Fruit fly (Drosophila melanogaster): ENCODE measurements around the gene CG11226.

Gene CG11226

DNA sequence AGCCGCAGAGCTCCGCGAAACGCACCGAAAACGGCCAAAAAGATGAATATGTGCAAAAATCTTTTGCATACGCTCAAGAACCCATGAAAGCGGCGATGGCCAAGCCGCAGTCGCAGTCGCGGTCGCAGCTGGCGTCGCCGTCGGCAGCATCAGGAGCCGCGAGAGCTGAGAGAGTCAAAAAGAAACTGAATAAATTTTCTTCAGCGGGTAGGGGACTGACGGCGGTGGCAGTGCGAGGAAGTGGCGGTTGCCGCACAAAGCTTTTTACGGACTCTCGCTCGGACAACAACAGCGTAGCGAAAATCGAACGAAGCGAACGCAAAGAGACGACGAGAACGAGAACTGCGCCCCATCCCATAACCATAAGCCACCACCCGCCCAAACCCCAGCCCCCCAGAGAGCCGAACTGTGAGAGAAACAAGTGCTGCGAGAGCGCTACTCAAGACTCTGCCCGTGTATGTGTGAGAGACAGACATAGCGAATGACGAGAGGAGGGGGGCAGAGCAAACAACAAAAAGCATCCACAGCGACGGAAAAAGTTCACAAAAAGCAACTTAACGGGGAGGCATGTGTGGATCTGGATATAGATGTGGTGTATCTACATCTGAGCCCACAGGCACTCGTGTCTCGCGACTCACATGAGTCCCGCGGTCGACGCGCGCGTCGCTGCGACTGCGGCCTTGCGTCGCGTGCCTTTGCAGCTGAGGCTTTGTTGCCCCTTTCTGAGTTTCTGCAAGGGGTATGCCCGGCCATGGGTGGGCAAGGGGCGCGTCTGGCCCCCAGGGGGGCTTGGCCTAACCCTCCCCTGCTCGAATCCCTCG, 1.5 kb upstream of the CG11226 start, which contains the start of gene jim:
Gene jim (minus strand): TSS at position 51 of the 821 bp plus-strand sequence.
- TF ChIP-seq EcR (GFP tag; optimal IDR thresholded peaks at IDR 0.05) (peak in 1 of 2 experiments; percentile 43), usp (GFP tag; optimal IDR thresholded peaks at IDR 0.05) (no peak), Dll (optimal IDR thresholded peaks at IDR 0.05) (peak; percentile 99), CG8478 (optimal IDR thresholded peaks at IDR 0.05) (no peak), psq (optimal IDR thresholded peaks at IDR 0.05) (no peak), pan (optimal IDR thresholded peaks at IDR 0.05) (no peak)

DNA sequence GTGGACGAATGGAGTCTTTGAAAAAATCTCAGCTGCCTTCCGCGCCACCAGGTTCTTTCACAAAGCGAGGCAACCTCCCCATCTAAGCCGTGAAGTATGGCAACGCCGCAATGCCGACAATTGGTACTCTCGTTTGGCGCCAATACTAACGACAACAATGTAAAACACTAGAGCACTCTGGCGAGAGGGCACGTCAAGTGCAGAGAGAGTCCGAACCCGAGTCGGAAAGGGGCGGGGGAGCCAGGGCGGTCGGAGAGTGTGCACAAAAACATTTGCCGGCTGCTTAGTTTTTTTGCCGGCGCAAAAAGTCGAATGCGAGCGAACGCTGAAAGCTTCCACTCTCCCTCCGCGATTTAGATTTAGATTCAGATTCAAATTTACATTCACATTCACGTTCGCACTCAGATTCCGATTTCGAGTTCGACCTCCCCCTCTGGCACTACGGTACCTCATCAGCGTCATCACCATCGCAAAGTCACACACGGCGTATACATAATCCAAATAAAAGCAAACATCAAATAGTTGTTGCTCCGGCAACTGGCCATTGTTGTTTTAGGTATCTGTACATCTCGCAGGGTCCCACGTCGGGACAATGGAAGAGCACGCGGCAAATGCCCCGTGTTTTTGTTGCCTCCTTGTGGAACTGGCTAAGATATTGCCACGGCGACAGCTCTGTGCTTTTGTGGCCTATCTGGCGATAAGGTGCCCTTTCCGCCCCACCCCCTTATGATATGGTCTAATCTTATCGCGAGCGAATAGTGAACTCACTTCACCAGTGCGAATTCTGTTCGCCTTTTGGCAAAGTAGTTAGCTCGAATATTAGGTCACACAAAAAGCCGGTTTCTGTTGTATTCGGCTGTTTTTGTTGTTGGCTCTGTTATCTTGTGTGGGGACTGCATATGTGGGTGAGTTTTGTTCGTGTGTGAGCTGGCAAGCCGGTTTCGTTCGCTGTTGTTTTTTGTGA, 1.1 kb downstream of the CG11226 start:
- no peak for TF ChIP-seq Dll (optimal IDR thresholded peaks at IDR 0.05)
- peak in 1 of 2 experiments; percentile 34 for TF ChIP-seq EcR (GFP tag; optimal IDR thresholded peaks at IDR 0.05)
- TF ChIP-seq psq (optimal IDR thresholded peaks at IDR 0.05) = no peak

DNA sequence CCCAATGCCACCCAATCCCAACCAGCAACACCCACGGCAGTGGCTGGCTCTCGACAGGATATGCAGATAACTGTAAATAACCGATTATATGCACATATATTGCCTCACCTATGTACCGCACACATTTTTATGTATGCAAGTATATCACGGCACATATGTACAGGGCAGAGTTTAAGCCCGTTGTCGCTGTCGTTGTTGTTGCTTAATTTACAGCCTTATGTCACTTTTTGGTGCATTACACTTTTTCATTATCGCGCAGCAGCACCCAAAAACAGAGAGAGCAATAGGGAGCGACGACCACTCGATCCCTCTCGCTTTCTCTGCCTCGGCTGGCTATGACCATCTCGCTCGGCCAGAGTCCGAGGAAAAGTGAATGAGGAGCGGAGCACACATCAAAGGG, 2.4 kb downstream of the CG11226 start:
- TF ChIP-seq pan (optimal IDR thresholded peaks at IDR 0.05) = no peak
- no peak for TF ChIP-seq psq (optimal IDR thresholded peaks at IDR 0.05)
- TF ChIP-seq Dll (optimal IDR thresholded peaks at IDR 0.05) = no peak

DNA sequence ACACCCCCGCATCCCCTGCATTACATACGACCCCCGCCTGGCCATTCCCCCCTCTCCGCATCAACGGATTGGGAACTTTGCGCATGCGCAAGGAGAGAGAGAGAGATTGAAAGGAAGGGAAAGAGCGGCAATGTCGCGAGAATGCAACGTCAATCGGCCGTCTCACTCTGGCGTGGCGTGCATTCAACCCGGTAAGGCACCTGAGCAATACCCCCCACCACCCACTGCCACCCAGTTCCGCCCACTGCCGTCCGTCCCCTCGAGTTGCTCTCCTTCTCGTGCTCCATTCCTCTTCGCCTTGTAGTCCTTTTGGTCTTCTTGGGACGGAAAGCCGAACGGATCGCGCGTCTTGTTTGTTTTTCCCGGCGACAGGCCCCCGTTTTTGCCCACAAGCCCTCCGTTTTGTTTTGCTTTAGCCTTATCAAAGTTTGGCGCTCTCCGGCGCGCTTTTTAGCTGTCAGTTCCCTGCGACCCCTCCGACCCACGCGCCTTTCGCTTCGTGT, 2.9 kb downstream of the CG11226 start:
- TF ChIP-seq usp (GFP tag; optimal IDR thresholded peaks at IDR 0.05) = no peak
- TF ChIP-seq Dll (optimal IDR thresholded peaks at IDR 0.05) = peak; percentile 95
- TF ChIP-seq psq (optimal IDR thresholded peaks at IDR 0.05) = no peak
- peak; percentile 93 to 94 for TF ChIP-seq EcR (GFP tag; optimal IDR thresholded peaks at IDR 0.05)

DNA sequence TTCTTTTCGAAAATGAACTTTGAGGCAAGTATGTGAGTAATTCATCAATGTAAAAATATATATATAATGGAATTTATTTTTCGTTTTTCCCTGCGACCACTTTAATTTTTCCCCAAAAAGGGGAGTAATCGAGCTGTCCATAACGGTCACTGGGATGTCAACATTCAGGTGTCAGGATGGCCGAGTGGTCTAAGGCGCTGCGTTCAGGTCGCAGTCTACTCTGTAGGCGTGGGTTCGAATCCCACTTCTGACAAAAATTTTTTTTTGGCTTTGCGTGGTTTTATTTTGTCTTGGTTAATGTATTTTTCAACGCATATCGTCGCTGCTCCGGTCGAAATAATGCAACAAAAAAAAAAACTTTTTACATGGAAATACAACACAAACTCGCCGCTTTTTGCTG, 6.2 kb downstream of the CG11226 start:
- TF ChIP-seq usp (GFP tag; optimal IDR thresholded peaks at IDR 0.05) (no peak), pan (optimal IDR thresholded peaks at IDR 0.05) (no peak), Dll (optimal IDR thresholded peaks at IDR 0.05) (no peak), EcR (GFP tag; optimal IDR thresholded peaks at IDR 0.05) (no peak), psq (optimal IDR thresholded peaks at IDR 0.05) (no peak), CG8478 (optimal IDR thresholded peaks at IDR 0.05) (no peak)

DNA sequence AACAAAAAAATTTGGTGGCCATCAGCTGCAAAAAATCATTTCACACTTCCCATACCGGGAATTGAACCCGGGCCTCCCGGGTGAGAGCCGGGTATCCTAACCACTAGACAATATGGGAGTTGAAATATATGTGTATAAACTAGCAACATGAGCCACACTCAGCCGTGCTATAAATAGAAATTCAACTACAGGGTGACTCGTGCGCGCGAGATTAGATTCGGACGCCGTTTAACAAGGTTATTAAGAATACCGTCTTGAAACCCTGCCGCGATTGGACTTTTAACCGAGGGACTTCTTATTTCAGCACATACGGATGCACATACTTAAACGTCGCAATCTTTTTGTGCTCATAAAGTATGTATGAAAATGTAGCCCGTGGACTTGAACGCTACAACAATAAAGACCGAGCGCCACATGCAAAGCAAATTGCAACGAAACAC, 10.8 kb downstream of the CG11226 start:
- TF ChIP-seq Dll (optimal IDR thresholded peaks at IDR 0.05) (no peak), usp (GFP tag; optimal IDR thresholded peaks at IDR 0.05) (no peak), psq (optimal IDR thresholded peaks at IDR 0.05) (no peak), CG8478 (optimal IDR thresholded peaks at IDR 0.05) (no peak), EcR (GFP tag; optimal IDR thresholded peaks at IDR 0.05) (no peak), pan (optimal IDR thresholded peaks at IDR 0.05) (no peak)

DNA sequence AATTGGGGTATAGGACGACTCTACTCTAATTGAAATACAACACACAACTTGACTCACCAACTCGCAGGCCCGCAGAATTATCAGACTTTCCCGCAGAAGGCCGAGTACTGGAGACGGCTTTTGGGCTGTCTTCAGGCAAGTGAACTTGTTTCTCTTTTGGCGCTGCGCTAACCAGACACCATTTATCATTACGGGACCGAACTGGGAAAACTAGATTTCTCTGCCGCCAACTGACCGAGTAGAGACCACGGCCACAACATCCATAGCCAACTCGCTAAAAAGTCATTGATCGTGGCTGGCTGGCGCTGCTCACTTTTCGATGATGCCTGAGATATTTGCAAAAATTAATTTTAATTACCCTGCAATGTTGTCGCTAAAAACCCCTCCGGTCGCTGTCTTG, 12.1 kb downstream of the CG11226 start:
- TF ChIP-seq EcR (GFP tag; optimal IDR thresholded peaks at IDR 0.05) (no peak), pan (optimal IDR thresholded peaks at IDR 0.05) (no peak), Dll (optimal IDR thresholded peaks at IDR 0.05) (no peak), usp (GFP tag; optimal IDR thresholded peaks at IDR 0.05) (no peak), psq (optimal IDR thresholded peaks at IDR 0.05) (no peak), CG8478 (optimal IDR thresholded peaks at IDR 0.05) (no peak)

DNA sequence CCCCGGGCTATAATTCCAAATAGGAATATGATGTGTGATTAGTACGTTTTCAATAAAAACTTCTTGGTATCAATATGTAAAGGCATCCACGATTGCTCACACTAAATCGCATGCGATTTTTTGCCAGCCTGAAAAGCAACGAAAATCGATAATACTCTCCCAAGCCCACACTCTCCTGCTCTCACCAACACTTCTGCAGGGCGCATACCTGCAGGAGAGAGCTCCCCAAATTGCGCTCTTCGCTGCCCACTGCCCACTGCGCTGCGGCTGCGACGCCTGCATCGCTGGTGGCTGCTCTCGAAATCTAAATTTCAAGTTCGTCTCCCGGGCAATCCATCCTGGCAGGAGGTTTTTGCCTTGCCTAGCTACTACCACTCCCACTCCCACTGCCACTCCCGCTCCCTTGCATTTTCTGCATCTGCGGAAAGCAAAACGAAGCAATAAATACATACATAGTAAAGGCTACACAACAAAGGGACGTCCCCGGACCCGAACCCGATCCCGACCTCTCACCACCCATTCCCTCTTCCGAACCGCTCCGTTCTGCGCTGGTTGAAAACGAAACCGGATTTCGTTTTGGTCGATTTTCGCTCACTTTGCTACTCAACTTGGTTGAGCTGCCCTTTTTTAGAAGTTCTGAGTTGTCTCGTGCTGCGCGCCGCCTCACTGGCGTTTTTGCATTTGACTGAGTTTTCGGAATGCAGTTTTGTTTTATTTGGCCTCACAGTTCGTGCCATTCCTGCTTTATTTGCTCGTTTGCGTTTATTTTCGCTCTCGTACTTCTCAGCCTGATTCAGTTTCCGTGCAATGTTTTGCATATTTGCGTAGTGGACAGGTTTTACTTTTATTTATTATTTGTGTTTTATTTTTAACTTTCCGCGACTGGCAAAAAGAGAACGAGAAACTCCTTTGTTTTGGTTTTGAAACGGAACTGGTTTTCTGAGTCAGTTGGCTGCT, 14.6 kb downstream of the CG11226 start:
- TF ChIP-seq Dll (optimal IDR thresholded peaks at IDR 0.05) (peak; percentile 91), pan (optimal IDR thresholded peaks at IDR 0.05) (no peak), EcR (GFP tag; optimal IDR thresholded peaks at IDR 0.05) (peak in 1 of 2 experiments; percentile 41)

DNA sequence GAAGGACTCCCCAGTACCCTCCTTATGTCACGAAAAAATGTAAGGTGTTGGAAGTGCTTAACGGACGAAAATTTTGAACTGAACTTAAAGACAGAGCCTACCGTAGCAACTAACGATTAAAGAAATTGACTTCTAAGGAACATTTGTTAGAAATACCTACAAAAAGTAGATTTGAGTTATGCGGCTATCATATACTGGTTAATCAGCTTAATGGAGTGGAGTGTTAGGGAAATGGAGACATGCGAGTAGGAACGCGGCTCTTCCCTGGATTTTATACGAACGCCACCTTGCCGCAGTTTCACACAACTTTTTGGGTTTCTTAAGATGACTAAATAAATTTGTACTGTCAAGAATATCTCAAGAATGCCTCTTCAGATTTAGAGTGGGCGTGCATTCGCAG, 16.5 kb downstream of the CG11226 start, which contains the start of gene CG32462:
Gene CG32462 (minus strand): TSS at position 101 of the 400 bp plus-strand sequence.
- no peak for TF ChIP-seq Dll (optimal IDR thresholded peaks at IDR 0.05)
- TF ChIP-seq CG8478 (optimal IDR thresholded peaks at IDR 0.05) = no peak
- no peak for TF ChIP-seq pan (optimal IDR thresholded peaks at IDR 0.05)
- TF ChIP-seq EcR (GFP tag; optimal IDR thresholded peaks at IDR 0.05) = no peak
- no peak for TF ChIP-seq usp (GFP tag; optimal IDR thresholded peaks at IDR 0.05)
- TF ChIP-seq psq (optimal IDR thresholded peaks at IDR 0.05) = no peak

DNA sequence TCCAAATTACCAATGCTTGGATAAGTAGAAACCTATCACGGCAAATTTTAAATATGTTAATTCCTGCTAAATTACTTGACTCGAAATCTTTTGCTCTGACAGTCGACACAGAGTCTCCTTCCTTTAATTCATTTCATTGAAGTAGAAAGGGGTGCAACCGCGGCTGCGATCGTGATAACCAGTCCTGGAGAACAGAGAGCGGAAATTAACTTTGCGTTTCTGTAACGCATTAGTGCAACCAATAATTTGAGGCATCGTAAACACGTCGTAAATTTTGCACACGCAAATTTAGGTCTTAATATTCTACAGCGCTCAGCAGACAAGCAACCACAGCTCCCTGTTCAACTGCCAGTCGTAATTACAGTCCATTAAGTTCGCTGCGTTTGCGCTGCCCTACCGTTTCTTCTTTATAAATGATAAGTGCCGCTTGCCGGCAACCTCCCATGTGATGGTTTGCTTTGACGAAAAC, 19.2 kb downstream of the CG11226 start, which contains the start of gene CG32459:
Gene CG32459 (minus strand): TSS at position 51 of the 469 bp plus-strand sequence.
- no peak for TF ChIP-seq usp (GFP tag; optimal IDR thresholded peaks at IDR 0.05)
- peak; percentile 60 for TF ChIP-seq Dll (optimal IDR thresholded peaks at IDR 0.05)

DNA sequence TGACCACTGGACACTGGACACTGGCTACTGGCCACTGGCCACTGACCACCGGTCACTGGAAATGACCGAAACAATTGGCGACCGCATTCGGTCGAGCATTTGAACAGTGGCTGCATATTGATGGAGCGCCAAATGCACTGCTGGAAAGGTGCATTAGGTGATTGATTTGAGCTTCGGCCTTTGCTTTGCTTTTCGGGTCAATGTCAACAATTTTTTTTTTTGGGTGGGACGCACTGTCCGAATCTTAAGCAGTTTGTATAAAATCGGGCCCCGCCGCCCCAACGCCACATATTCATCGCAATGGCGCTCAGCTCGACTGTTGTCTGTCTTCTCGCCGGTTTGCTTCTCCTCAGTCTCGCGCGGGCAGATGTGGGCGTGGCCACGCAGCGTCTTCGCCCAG, 23.6 kb downstream of the CG11226 start, which contains the start of gene CG13239:
Gene CG13239 (plus strand): TSS at position 301 of the 400 bp plus-strand sequence.
- TF ChIP-seq CG8478 (optimal IDR thresholded peaks at IDR 0.05) (no peak), pan (optimal IDR thresholded peaks at IDR 0.05) (no peak), EcR (GFP tag; optimal IDR thresholded peaks at IDR 0.05) (no peak), psq (optimal IDR thresholded peaks at IDR 0.05) (no peak), Dll (optimal IDR thresholded peaks at IDR 0.05) (no peak), usp (GFP tag; optimal IDR thresholded peaks at IDR 0.05) (no peak)
